Fruit fly (Drosophila melanogaster) whole organism, embryonic: Measurements from ENCODE around the gene Fkbp59.
A peak's percentile ranks its signal among the peaks of the same experiment; 100 is the strongest.

Source experiments
- Antp ChIP-seq: fragments of 200-800 bp; sonication (Bioruptor generic); optimal IDR thresholded peaks from 3 replicates; lab custom pipeline; 2016; ENCODE audit warnings: missing biosample characterization, missing genetic modification characterization
- CG10209 ChIP-seq: fragments of 200-800 bp; sonication (Bioruptor generic); optimal IDR thresholded peaks from 3 replicates; lab custom pipeline; 2017; ENCODE audit warnings: missing biosample characterization, mild to moderate bottlenecking, missing genetic modification characterization, missing genetic modification reagents
- CG1024 ChIP-seq: fragments of 200-800 bp; sonication (Bioruptor generic); IDR thresholded peaks from 2 replicates; pipeline ENCODE4 v1.3.6; 2022; ENCODE audit warnings: missing biosample characterization, missing genetic modification characterization
- CG10366 ChIP-seq: fragments of 200-800 bp; sonication (Bioruptor generic); IDR thresholded peaks from 2 replicates; pipeline ENCODE4 v1.3.6; 2022; ENCODE audit warnings: missing biosample characterization, missing genetic modification characterization
- CG11560 ChIP-seq: fragments of 200-800 bp; sonication (Bioruptor generic); IDR thresholded peaks from 3 replicates; pipeline ENCODE4 v1.3.6; 2022; ENCODE audit warnings: missing biosample characterization, missing genetic modification characterization
- CG13894 ChIP-seq: fragments of 200-800 bp; sonication (Bioruptor generic); optimal IDR thresholded peaks from 3 replicates; lab custom pipeline; 2018; ENCODE audit warnings: missing biosample characterization, mild to moderate bottlenecking, missing genetic modification characterization, moderate library complexity
- CG14860 ChIP-seq: fragments of 200-800 bp; sonication (Bioruptor generic); IDR thresholded peaks from 3 replicates; pipeline ENCODE4 v1.3.6; 2022; ENCODE audit warnings: missing biosample characterization, missing genetic modification characterization; ENCODE audit not compliant: partially characterized antibody
- CG2116 ChIP-seq: fragments of 200-800 bp; sonication (Bioruptor generic); optimal IDR thresholded peaks from 3 replicates; lab custom pipeline; 2018; ENCODE audit warnings: missing biosample characterization, mild to moderate bottlenecking, missing genetic modification characterization
- CG2199 ChIP-seq: fragments of 200-800 bp; sonication (Bioruptor generic); IDR thresholded peaks from 3 replicates; pipeline ENCODE4 v1.3.6; 2022; ENCODE audit warnings: missing biosample characterization, missing genetic modification characterization
- CG34224 ChIP-seq: fragments of 200-800 bp; sonication (Bioruptor generic); IDR thresholded peaks from 3 replicates; pipeline ENCODE4 v1.3.6; 2022; ENCODE audit warnings: missing biosample characterization, missing genetic modification characterization; ENCODE audit not compliant: partially characterized antibody
- CG4707 ChIP-seq: fragments of 200-800 bp; sonication (Bioruptor generic); optimal IDR thresholded peaks from 2 replicates; lab custom pipeline; 2018; ENCODE audit warnings: missing biosample characterization, mild to moderate bottlenecking, missing genetic modification characterization, moderate library complexity
- CG6791 ChIP-seq: fragments of 200-800 bp; sonication (Bioruptor generic); IDR thresholded peaks from 3 replicates; pipeline ENCODE4 v1.3.6; 2022; ENCODE audit warnings: missing biosample characterization, missing genetic modification characterization; ENCODE audit not compliant: partially characterized antibody
- CG7963 ChIP-seq: fragments of 200-800 bp; sonication (Bioruptor generic); IDR thresholded peaks from 3 replicates; pipeline ENCODE4 v1.3.6; 2022; ENCODE audit warnings: missing biosample characterization, missing genetic modification characterization; ENCODE audit not compliant: partially characterized antibody
- Dp ChIP-seq: fragments of 200-800 bp; sonication (Bioruptor generic); optimal IDR thresholded peaks from 2 replicates; lab custom pipeline; 2018; ENCODE audit warnings: missing biosample characterization, mild to moderate bottlenecking, missing genetic modification characterization, moderate library complexity
- Dref ChIP-seq: fragments of 200-800 bp; sonication (Bioruptor generic); IDR thresholded peaks from 2 replicates; pipeline ENCODE4 v1.3.6; 2022; ENCODE audit warnings: missing biosample characterization, missing genetic modification characterization
- E2f2 ChIP-seq: fragments of 200-800 bp; sonication (Bioruptor generic); IDR thresholded peaks from 2 replicates; pipeline ENCODE4 v1.3.6; 2022; ENCODE audit warnings: missing biosample characterization, missing genetic modification characterization
- Eip74EF ChIP-seq, 2 experiments: fragments of 200-800 bp in 1 of 2; fragments of >200 bp in 1 of 2; sonication (Bioruptor generic) in 1 of 2; optimal IDR thresholded peaks; 2 replicates each; lab custom pipeline; 2017 to 2019; ENCODE audit warnings: missing biosample characterization in 2 of 2, missing genetic modification characterization in 2 of 2, mild to moderate bottlenecking in 1 of 2, moderate library complexity in 1 of 2
- Ets65A ChIP-seq: fragments of 200-800 bp; sonication (Bioruptor generic); peaks from one replicate; lab custom pipeline; 2016; ENCODE audit warnings: missing biosample characterization, missing genetic modification characterization
- MBD-R2 ChIP-seq: fragments of 200-800 bp; sonication (Bioruptor generic); IDR thresholded peaks from 2 replicates; pipeline ENCODE4 v1.3.6; 2022; ENCODE audit warnings: missing biosample characterization, missing genetic modification characterization
- Med ChIP-seq: fragments of 200-800 bp; sonication (Bioruptor generic); peaks from one replicate; lab custom pipeline; 2016; ENCODE audit warnings: missing biosample characterization, missing genetic modification characterization, mild to moderate bottlenecking, inconsistent platforms, moderate library complexity
- Myb ChIP-seq: fragments of 200-800 bp; sonication (Bioruptor generic); optimal IDR thresholded peaks from 2 replicates; lab custom pipeline; 2016; ENCODE audit warnings: missing biosample characterization, missing genetic modification characterization
- Opbp ChIP-seq: fragments of 200-800 bp; sonication (Bioruptor generic); IDR thresholded peaks from 3 replicates; pipeline ENCODE4 v1.3.6; 2022; ENCODE audit warnings: missing biosample characterization, missing genetic modification characterization; ENCODE audit not compliant: partially characterized antibody
- Scr ChIP-seq: fragments of 200-800 bp; sonication (Bioruptor generic); IDR thresholded peaks from 2 replicates; pipeline ENCODE4 v1.3.6; 2022; ENCODE audit warnings: missing biosample characterization, missing genetic modification characterization; ENCODE audit not compliant: partially characterized antibody
- bbx ChIP-seq: fragments of 200-800 bp; sonication (Bioruptor generic); IDR thresholded peaks from 2 replicates; pipeline ENCODE4 v1.3.6; 2022; ENCODE audit warnings: missing biosample characterization, missing genetic modification characterization; ENCODE audit not compliant: partially characterized antibody
- chif ChIP-seq, 2 experiments: fragments of 200-800 bp; sonication (Bioruptor generic); optimal IDR thresholded peaks; 3 replicates each; lab custom pipeline; 2016; ENCODE audit warnings: missing biosample characterization in 2 of 2, missing genetic modification characterization in 2 of 2
- crp ChIP-seq, 2 experiments: fragments of 200-800 bp; sonication (Bioruptor generic); optimal IDR thresholded peaks; 2 replicates in 1 of 2; 3 replicates in 1 of 2; lab custom pipeline; 2017; ENCODE audit warnings: missing biosample characterization in 2 of 2, missing genetic modification characterization in 2 of 2, mild to moderate bottlenecking in 1 of 2, moderate library complexity in 1 of 2
- dan ChIP-seq: fragments of 200-800 bp; sonication (Bioruptor generic); IDR thresholded peaks from 2 replicates; pipeline ENCODE4 v1.3.6; 2022; ENCODE audit warnings: missing biosample characterization, missing genetic modification characterization
- danr ChIP-seq: fragments of 200-800 bp; sonication (Bioruptor generic); IDR thresholded peaks from 2 replicates; pipeline ENCODE4 v1.3.6; 2022; ENCODE audit warnings: missing biosample characterization, missing genetic modification characterization
- dimm ChIP-seq: fragments of 200-800 bp; sonication (Bioruptor generic); IDR thresholded peaks from 2 replicates; pipeline ENCODE4 v1.3.6; 2022; ENCODE audit warnings: missing biosample characterization, missing genetic modification characterization
- disco-r ChIP-seq: fragments of 200-800 bp; sonication (Bioruptor generic); optimal IDR thresholded peaks from 2 replicates; lab custom pipeline; 2016; ENCODE audit warnings: missing biosample characterization, missing genetic modification characterization
- gsb ChIP-seq: fragments of 200-800 bp; sonication (Bioruptor generic); IDR thresholded peaks from 2 replicates; pipeline ENCODE4 v1.3.6; 2022; ENCODE audit warnings: missing biosample characterization, missing genetic modification characterization
- jigr1 ChIP-seq: fragments of 200-800 bp; sonication (Bioruptor generic); IDR thresholded peaks from 3 replicates; pipeline ENCODE4 v1.3.6; 2022; ENCODE audit warnings: missing biosample characterization, missing genetic modification characterization
- jumu ChIP-seq: fragments of 200-800 bp; sonication (Bioruptor generic); optimal IDR thresholded peaks from 3 replicates; lab custom pipeline; 2016; ENCODE audit warnings: missing biosample characterization, missing genetic modification characterization
- luna ChIP-seq: fragments of 200-800 bp; sonication (Bioruptor generic); optimal IDR thresholded peaks from 2 replicates; lab custom pipeline; 2016; ENCODE audit warnings: missing biosample characterization, missing genetic modification characterization
- mam ChIP-seq: fragments of 200-800 bp; sonication (Bioruptor generic); optimal IDR thresholded peaks from 3 replicates; lab custom pipeline; 2016; ENCODE audit warnings: missing biosample characterization, missing genetic modification characterization
- nerfin-1 ChIP-seq: fragments of 200-800 bp; sonication (Bioruptor generic); optimal IDR thresholded peaks from 3 replicates; lab custom pipeline; 2019; ENCODE audit warnings: missing biosample characterization, mild to moderate bottlenecking, missing genetic modification characterization, moderate library complexity
- nerfin-2 ChIP-seq: fragments of 200-800 bp; sonication (Bioruptor generic); IDR thresholded peaks from 2 replicates; pipeline ENCODE4 v1.3.6; 2022; ENCODE audit warnings: missing biosample characterization, missing genetic modification characterization; ENCODE audit not compliant: partially characterized antibody
- p53 ChIP-seq: fragments of 200-800 bp; sonication (Bioruptor generic); optimal IDR thresholded peaks from 2 replicates; lab custom pipeline; 2016; ENCODE audit warnings: missing biosample characterization, missing genetic modification characterization
- peb ChIP-seq: fragments of 200-800 bp; sonication (Bioruptor generic); IDR thresholded peaks from 2 replicates; pipeline ENCODE4 v1.3.6; 2022; ENCODE audit warnings: missing biosample characterization, missing genetic modification characterization
- pnt ChIP-seq: fragments of 200-800 bp; sonication (Bioruptor generic); optimal IDR thresholded peaks from 3 replicates; lab custom pipeline; 2016; ENCODE audit warnings: missing biosample characterization, missing genetic modification characterization
- repo ChIP-seq: fragments of 200-800 bp; sonication (Bioruptor generic); optimal IDR thresholded peaks from 2 replicates; lab custom pipeline; 2016; ENCODE audit warnings: missing biosample characterization, missing genetic modification characterization
- sug ChIP-seq: fragments of 200-800 bp; optimal IDR thresholded peaks from 2 replicates; lab custom pipeline; 2019; ENCODE audit warnings: missing biosample characterization, mild to moderate bottlenecking, missing genetic modification characterization, moderate library complexity
- tll ChIP-seq, 2 experiments: fragments of 200-800 bp in 1 of 2; fragments of >200 bp in 1 of 2; sonication (Bioruptor generic) in 1 of 2; optimal IDR thresholded peaks; 2 replicates each; lab custom pipeline; 2017 to 2019; ENCODE audit warnings: missing biosample characterization in 2 of 2, missing genetic modification characterization in 2 of 2, mild to moderate bottlenecking in 1 of 2, moderate library complexity in 1 of 2
- tna ChIP-seq: fragments of 200-800 bp; sonication (Bioruptor generic); IDR thresholded peaks from 2 replicates; pipeline ENCODE4 v1.3.6; 2022; ENCODE audit warnings: missing biosample characterization, missing genetic modification characterization; ENCODE audit not compliant: partially characterized antibody

The Fkbp59 gene

DNA sequence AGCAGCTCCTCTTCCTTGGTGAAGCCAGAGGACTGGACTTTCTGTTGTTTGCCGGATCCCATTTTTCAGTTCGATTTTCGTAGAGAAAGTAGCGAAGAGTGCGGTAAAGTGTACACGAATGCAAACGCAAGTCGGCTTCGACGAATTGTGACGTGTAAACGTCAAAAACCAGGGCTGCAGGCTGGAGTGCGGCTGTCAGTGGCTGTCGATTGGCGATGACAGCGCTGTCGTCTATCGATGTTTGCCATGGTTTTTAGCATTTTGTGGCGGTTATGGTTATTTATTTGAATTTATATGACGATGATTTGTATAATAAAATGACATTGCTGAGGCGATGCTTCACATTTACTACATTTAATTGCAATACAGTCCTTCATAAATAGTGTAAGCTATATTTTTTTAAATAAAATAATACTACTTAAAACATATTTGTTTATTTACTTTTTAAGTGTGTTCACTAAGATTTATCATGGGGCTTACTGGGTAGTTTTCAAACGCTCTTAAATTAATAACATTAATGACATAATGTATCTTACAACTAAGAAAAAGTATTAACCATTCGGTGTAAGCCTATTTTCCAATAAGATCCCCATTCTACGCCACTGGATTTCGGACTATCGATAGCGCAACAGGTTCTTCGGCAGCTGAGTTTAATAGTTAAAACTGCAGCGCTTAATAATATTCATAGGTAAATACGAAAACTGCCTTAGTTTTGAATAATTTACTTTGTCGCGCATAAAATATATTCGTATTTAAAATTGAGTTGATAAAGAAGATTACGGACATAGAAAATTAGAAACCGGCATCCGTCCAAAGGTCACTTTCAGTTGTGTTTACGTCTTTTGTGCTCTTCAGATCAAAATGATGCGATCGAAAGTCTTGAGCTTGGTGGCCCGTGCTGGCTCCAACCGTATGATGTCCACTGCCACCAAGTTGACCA lies 30.5 kb downstream of the Fkbp59 start, which contains the start of the genes CG5885 and CG4598 (continued):
- TF ChIP-seq Eip74EF (GFP tag; optimal IDR thresholded peaks at IDR 0.05; lab: Kevin White, UChicago) (peak in 1 of 2 experiments; percentile 22), dan (no peak), CG2199 (no peak)

dm6 chr2L:9919218-9919617 lies 31.4 kb downstream of the Fkbp59 start:
- TF ChIP-seq jigr1 (GFP tag; lab: Robert Waterston, UW) (0 out of 3 replicates have a peak, but pooled peaks have one; percentile 37), jumu (no peak), gsb (GFP tag; lab: Robert Waterston, UW) (peak; percentile 26; the same call in 1 of the 2 replicates), Ets65A (GFP tag; lab: Kevin White, UChicago) (peak; percentile 67), Med (GFP tag; lab: Kevin White, UChicago) (peak; percentile 56), Opbp (peak; percentile 46; the same call in 1 of the 3 replicates), CG13894 (tag; lab: Kevin White, UChicago) (no peak), bbx (0 out of 2 replicates have a peak, but pooled peaks have one; percentile 26)

DNA sequence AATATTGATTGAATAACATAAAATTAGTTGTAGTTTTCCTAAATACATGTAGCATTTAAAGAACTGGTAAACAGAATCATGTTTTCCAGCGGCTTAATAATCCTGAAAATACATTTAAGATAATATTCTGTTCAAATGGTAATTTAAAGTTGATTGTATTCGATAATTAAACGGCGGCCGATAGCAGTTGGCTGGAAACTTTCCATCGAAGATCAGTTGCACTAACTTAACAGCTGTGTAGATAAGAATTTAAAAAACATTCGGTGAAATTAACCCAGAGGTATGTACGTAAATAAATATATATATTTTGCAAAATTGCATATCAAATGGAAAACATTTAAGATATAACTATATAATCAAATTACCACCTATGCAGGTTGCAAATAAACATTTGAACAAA lies 32.1 kb downstream of the Fkbp59 start, which contains the start of gene CG4594:
Gene CG4594, plus strand, starts transcription at position 212 of the 400 bp plus-strand sequence.
- TF ChIP-seq nerfin-1 (tag; lab: Kevin White, UChicago) (no peak), Med (GFP tag; lab: Kevin White, UChicago) (no peak), danr (GFP tag; lab: Robert Waterston, UW) (no peak), Antp (no peak), CG7963 (GFP tag; lab: Robert Waterston, UW) (peak; percentile 13; the same call in 2 of the 3 replicates), MBD-R2 (GFP tag; lab: Robert Waterston, UW) (0 out of 2 replicates have a peak, but pooled peaks have one; percentile 8), CG2116 (peak; percentile 3), tll (GFP tag; optimal IDR thresholded peaks at IDR 0.05; lab: Kevin White, UChicago) (no peak), chif (GFP tag; optimal IDR thresholded peaks at IDR 0.05; lab: Kevin White, UChicago) (no peak), dimm (GFP tag; lab: Robert Waterston, UW) (no peak), pnt (GFP tag; lab: Kevin White, UChicago) (no peak), disco-r (no peak), p53 (no peak), crp (GFP tag; optimal IDR thresholded peaks at IDR 0.05; lab: Kevin White, UChicago) (peak in 1 of 2 experiments; percentile 71), tna (peak; percentile 16; the same call in 1 of the 2 replicates), CG10366 (GFP tag; lab: Robert Waterston, UW) (no peak), CG14860 (0 out of 3 replicates have a peak, but pooled peaks have one; percentile 12), Scr (0 out of 2 replicates have a peak, but pooled peaks have one; percentile 32), CG6791 (GFP tag; lab: Robert Waterston, UW) (peak; percentile 15; the same call in 2 of the 3 replicates), CG34224 (GFP tag; lab: Robert Waterston, UW) (0 out of 3 replicates have a peak, but pooled peaks have one; percentile 28), CG10209 (GFP tag; lab: Kevin White, UChicago) (no peak), Myb (no peak), CG11560 (tag; lab: Robert Waterston, UW) (peak; percentile 92), Dref (GFP tag; lab: Robert Waterston, UW) (peak; percentile 66), E2f2 (GFP tag; lab: Robert Waterston, UW) (peak; percentile 80), peb (GFP tag; lab: Robert Waterston, UW) (no peak), CG1024 (no peak), Dp (GFP tag; lab: Kevin White, UChicago) (peak; percentile 69), CG4707 (GFP tag; lab: Kevin White, UChicago) (no peak), repo (GFP tag; lab: Kevin White, UChicago) (no peak), sug (tag; lab: Kevin White, UChicago) (no peak), luna (no peak), nerfin-2 (peak; percentile 41; the same call in 1 of the 2 replicates), mam (no peak)
